Fruit fly (Drosophila melanogaster): ENCODE measurements around the gene Twdlalpha.

- TF ChIP-seq CTCF (optimal IDR thresholded peaks at IDR 0.05) (no peak), CG8478 (optimal IDR thresholded peaks at IDR 0.05) (no peak)
Observed at dm6 chrX:16703747-16704146, 38.9 kb upstream of the Twdlalpha start, which contains the start of the genes CG9673 and CG4653.

All from S2 (cell line).